Worm (Caenorhabditis elegans): ENCODE data around the gene W03C9.8.

Gene W03C9.8

ce11 chrII:11967507-11968127 is 19.1 kb downstream of the W03C9.8 start, which contains the start of gene W03C9.5:
TSS of gene W03C9.5 (minus strand) at chrII:11967544.
- TF ChIP-seq unc-39 (tag; optimal IDR thresholded peaks at IDR 0.05) (no peak), alr-1 (tag; optimal IDR thresholded peaks at IDR 0.05) (no peak), nhr-12 (tag; optimal IDR thresholded peaks at IDR 0.05) (no peak), nhr-129 (tag; optimal IDR thresholded peaks at IDR 0.05) (peak; percentile 93), elt-3 (tag; optimal IDR thresholded peaks at IDR 0.05) (no peak), crh-2 (tag; optimal IDR thresholded peaks at IDR 0.05) (peak; percentile 96), nhr-6 (tag; optimal IDR thresholded peaks at IDR 0.05) (peak; percentile 79), ztf-11 (tag; optimal IDR thresholded peaks at IDR 0.05) (no peak), egl-27 (tag; optimal IDR thresholded peaks at IDR 0.05) (peak; percentile 88), sma-9 (GFP tag; optimal IDR thresholded peaks at IDR 0.05) (peak; percentile 87), sma-9 (tag; optimal IDR thresholded peaks at IDR 0.05) (no peak), sma-3 (GFP tag; optimal IDR thresholded peaks at IDR 0.05) (peak; percentile 96), mdl-1 (tag; optimal IDR thresholded peaks at IDR 0.05) (peak; percentile 65 to 95), ceh-82 (tag; optimal IDR thresholded peaks at IDR 0.05) (peak; percentile 64), ceh-16 (tag; optimal IDR thresholded peaks at IDR 0.05) (no peak), nhr-237 (tag; optimal IDR thresholded peaks at IDR 0.05) (peak; percentile 10), skn-1 (tag; optimal IDR thresholded peaks at IDR 0.05) (peak; percentile 52), nhr-25 (tag; optimal IDR thresholded peaks at IDR 0.05) (peak; percentile 95), unc-55 (GFP tag; optimal IDR thresholded peaks at IDR 0.05) (peak; percentile 97), lin-11 (tag; optimal IDR thresholded peaks at IDR 0.05) (peak; percentile 87), mab-5 (tag; optimal IDR thresholded peaks at IDR 0.05) (peak; percentile 78), aly-2 (tag; optimal IDR thresholded peaks at IDR 0.05) (no peak), zag-1 (tag; optimal IDR thresholded peaks at IDR 0.05) (peak; percentile 80), Y55F3AM.14 (GFP tag; optimal IDR thresholded peaks at IDR 0.05) (peak; percentile 81), mbf-1 (tag; optimal IDR thresholded peaks at IDR 0.05) (no peak), dmd-4 (tag; optimal IDR thresholded peaks at IDR 0.05) (no peak), nhr-21 (tag; optimal IDR thresholded peaks at IDR 0.05) (peak; percentile 78), gmeb-1 (tag; optimal IDR thresholded peaks at IDR 0.05) (peak; percentile 88), nhr-10 (tag; optimal IDR thresholded peaks at IDR 0.05) (peak; percentile 43), ztf-1 (GFP tag; conservative IDR thresholded peaks at IDR 0.05) (no peak), ama-1 (optimal IDR thresholded peaks at IDR 0.05) (peak; percentile 70), lin-39 (tag; optimal IDR thresholded peaks at IDR 0.05) (peak; percentile 52), lsy-2 (tag; optimal IDR thresholded peaks at IDR 0.05) (peak; percentile 72 to 94), ZK546.5 (tag; optimal IDR thresholded peaks at IDR 0.05) (peak; percentile 74), F13H6.1 (tag; optimal IDR thresholded peaks at IDR 0.05) (peak; percentile 92), ztf-4 (tag; optimal IDR thresholded peaks at IDR 0.05) (peak; percentile 81), R02D3.7 (tag; optimal IDR thresholded peaks at IDR 0.05) (no peak), C34F6.9 (tag; optimal IDR thresholded peaks at IDR 0.05) (peak; percentile 99), blmp-1 (tag; optimal IDR thresholded peaks at IDR 0.05; ENCODE audit: insufficient read depth) (peak; percentile 80), sem-4 (tag; optimal IDR thresholded peaks at IDR 0.05) (peak; percentile 73), snpc-4 (tag; optimal IDR thresholded peaks at IDR 0.05) (peak; percentile 70), nhr-77 (tag; optimal IDR thresholded peaks at IDR 0.05) (peak; percentile 66), fos-1 (tag; optimal IDR thresholded peaks at IDR 0.05) (peak; percentile 96), lin-13 (GFP tag; optimal IDR thresholded peaks at IDR 0.05) (peak; percentile 96), unc-62 (GFP tag; optimal IDR thresholded peaks at IDR 0.05) (no peak)

ce11 chrII:11968275-11968674 is 19.7 kb downstream of the W03C9.8 start, which contains the start of gene mex-1:
TSS of gene mex-1 (plus strand) at chrII:11968637.
- no peak for TF ChIP-seq nhr-21 (tag; optimal IDR thresholded peaks at IDR 0.05)
- no peak for TF ChIP-seq Y55F3AM.14 (GFP tag; optimal IDR thresholded peaks at IDR 0.05)
- no peak for TF ChIP-seq nhr-11 (tag; optimal IDR thresholded peaks at IDR 0.05)
